Fruit fly (Drosophila melanogaster) whole organism, wandering third instar larva: Measurements from ENCODE around the gene Setd3.

ENCODE experiments used
- Dif ChIP-seq: fragments of 200-275, 200-300 bp; sonication (Bioruptor generic); optimal IDR thresholded peaks from 2 replicates; lab custom pipeline; 2018; ENCODE audit warnings: missing biosample characterization, missing genetic modification characterization; ENCODE audit not compliant: partially characterized antibody
- Jra ChIP-seq: sonication (Bioruptor generic); optimal IDR thresholded peaks from 2 replicates; lab custom pipeline; 2016; ENCODE audit warnings: missing biosample characterization, missing genetic modification characterization
- OdsH ChIP-seq: fragments of 200-800 bp; sonication (Bioruptor generic); optimal IDR thresholded peaks from 2 replicates; lab custom pipeline; 2016; ENCODE audit warnings: missing biosample characterization, mild to moderate bottlenecking, missing genetic modification characterization
- psq ChIP-seq: fragments of 200-800 bp; sonication (Bioruptor generic); optimal IDR thresholded peaks from 3 replicates; lab custom pipeline; 2017; ENCODE audit warnings: missing biosample characterization, mild to moderate bottlenecking, missing genetic modification characterization, moderate library complexity
- sv ChIP-seq: fragments of 200-800 bp; sonication (Bioruptor generic); optimal IDR thresholded peaks from 3 replicates; lab custom pipeline; 2016; ENCODE audit warnings: missing biosample characterization, missing genetic modification characterization
- tai ChIP-seq: sonication (Bioruptor generic); optimal IDR thresholded peaks from 2 replicates; lab custom pipeline; 2016; ENCODE audit warnings: missing biosample characterization, missing genetic modification characterization
- usp ChIP-seq: fragments of >200 bp; optimal IDR thresholded peaks from 2 replicates; lab custom pipeline; 2017; ENCODE audit warnings: missing biosample characterization, missing genetic modification characterization

DNA sequence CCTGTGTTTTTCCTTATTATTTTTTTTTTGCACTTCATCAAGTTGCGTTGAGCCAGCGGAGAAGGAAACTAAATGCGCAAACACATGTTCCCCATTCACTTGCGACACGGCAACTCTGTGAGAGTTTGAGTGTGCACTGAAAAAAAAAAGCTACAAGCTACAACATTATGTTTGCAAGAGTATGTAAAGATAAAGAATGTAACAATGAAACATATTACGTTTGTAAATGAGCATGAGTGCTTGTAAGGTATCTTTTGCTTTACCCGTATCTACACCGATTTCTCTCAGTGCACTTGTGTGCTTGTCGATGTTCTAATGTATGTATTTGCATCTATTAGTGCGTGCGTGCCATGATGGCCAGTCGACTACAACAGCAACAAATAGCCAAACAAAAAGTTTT, 56.3 kb downstream of the Setd3 start:
- no peak for TF ChIP-seq psq (GFP tag; lab: Kevin White, UChicago)
- no peak for TF ChIP-seq OdsH (GFP tag; lab: Kevin White, UChicago)
- no peak for TF ChIP-seq Jra
- no peak for TF ChIP-seq Dif (GFP tag; lab: Kevin White, UChicago)
- no peak for TF ChIP-seq usp (GFP tag; lab: Kevin White, UChicago)
- no peak for TF ChIP-seq sv (GFP tag; lab: Kevin White, UChicago)
- no peak for TF ChIP-seq tai (GFP tag; lab: Kevin White, UChicago)
